Fruit fly (Drosophila melanogaster): ENCODE data around the gene Cpr35B.
A peak's percentile ranks its signal among the peaks of the same experiment; 100 is the strongest.

The Cpr35B gene

dm6 chr2L:14404744-14405449 lies 20.1 kb downstream of the Cpr35B start (continued):
- TF ChIP-seq zen (tag; optimal IDR thresholded peaks at IDR 0.05) (no peak), inv (GFP tag; IDR thresholded peaks at IDR 0.05; ENCODE audit: partially characterized antibody) (no peak), hkb (optimal IDR thresholded peaks at IDR 0.05) (no peak), hkb (GFP tag; IDR thresholded peaks at IDR 0.05) (no peak), Hmx (GFP tag; optimal IDR thresholded peaks at IDR 0.05) (no peak), CG10431 (GFP tag; optimal IDR thresholded peaks at IDR 0.05) (peak; percentile 27), Med (GFP tag) (peak; percentile 50), wdn (GFP tag; IDR thresholded peaks at IDR 0.05) (no peak), PHDP (tag; optimal IDR thresholded peaks at IDR 0.05) (peak; percentile 72), Rfx (GFP tag; IDR thresholded peaks at IDR 0.05) (no peak), Dip3 (GFP tag; optimal IDR thresholded peaks at IDR 0.05) (no peak), CG10147 (GFP tag; optimal IDR thresholded peaks at IDR 0.05) (no peak), Doc3 (GFP tag; IDR thresholded peaks at IDR 0.05; ENCODE audit: partially characterized antibody) (no peak), Kr (GFP tag; optimal IDR thresholded peaks at IDR 0.05) (no peak), CG6813 (GFP tag; optimal IDR thresholded peaks at IDR 0.05) (no peak), CG6791 (GFP tag; IDR thresholded peaks at IDR 0.05; ENCODE audit: partially characterized antibody) (no peak), CG10979 (tag; optimal IDR thresholded peaks at IDR 0.05) (peak; percentile 20), CG17186 (GFP tag; optimal IDR thresholded peaks at IDR 0.05) (no peak), Adf1 (GFP tag; IDR thresholded peaks at IDR 0.05) (no peak), exex (tag; optimal IDR thresholded peaks at IDR 0.05) (peak; percentile 88), CG2678 (tag; optimal IDR thresholded peaks at IDR 0.05) (peak; percentile 69), CG12071 (GFP tag; optimal IDR thresholded peaks at IDR 0.05) (peak; percentile 54), CG15514 (GFP tag; optimal IDR thresholded peaks at IDR 0.05) (peak; percentile 16), CG8924 (tag; optimal IDR thresholded peaks at IDR 0.05) (no peak), Xrp1 (GFP tag; IDR thresholded peaks at IDR 0.05) (no peak), Hr51 (GFP tag; optimal IDR thresholded peaks at IDR 0.05) (peak in 1 of 2 experiments; percentile 56), trem (tag; optimal IDR thresholded peaks at IDR 0.05) (peak; percentile 34), CG11093 (GFP tag; IDR thresholded peaks at IDR 0.05) (no peak), Asciz (GFP tag; optimal IDR thresholded peaks at IDR 0.05) (peak; percentile 42), Vsx1 (GFP tag; optimal IDR thresholded peaks at IDR 0.05) (peak; percentile 84), Pdp1 (GFP tag; optimal IDR thresholded peaks at IDR 0.05) (no peak), CG10274 (GFP tag; optimal IDR thresholded peaks at IDR 0.05) (no peak), otp (GFP tag; IDR thresholded peaks at IDR 0.05) (no peak), ftz-f1 (GFP tag; optimal IDR thresholded peaks at IDR 0.05) (no peak), prd (optimal IDR thresholded peaks at IDR 0.05) (no peak), prd (GFP tag; IDR thresholded peaks at IDR 0.05) (no peak), sc (optimal IDR thresholded peaks at IDR 0.05) (no peak), sc (GFP tag; optimal IDR thresholded peaks at IDR 0.05) (no peak), CG17361 (GFP tag; IDR thresholded peaks at IDR 0.05) (0 out of 3 replicates have a peak, but pooled peaks have one; percentile 36), CG3163 (GFP tag; optimal IDR thresholded peaks at IDR 0.05) (no peak), CG15269 (tag; optimal IDR thresholded peaks at IDR 0.05) (peak; percentile 21), bsh (GFP tag; optimal IDR thresholded peaks at IDR 0.05) (peak in 1 of 2 experiments; percentile 8), CG2202 (tag; optimal IDR thresholded peaks at IDR 0.05) (no peak), psq (GFP tag; optimal IDR thresholded peaks at IDR 0.05) (no peak), CG8281 (tag; optimal IDR thresholded peaks at IDR 0.05) (peak; percentile 38), stc (GFP tag; IDR thresholded peaks at IDR 0.05) (peak; percentile 43; the same call in 1 of the 2 replicates), maf-S (GFP tag; optimal IDR thresholded peaks at IDR 0.05) (no peak), Mad (GFP tag; optimal IDR thresholded peaks at IDR 0.05) (no peak), Elba2 (GFP tag; optimal IDR thresholded peaks at IDR 0.05) (no peak), fu2 (GFP tag; optimal IDR thresholded peaks at IDR 0.05) (no peak)

Measured in whole organism, embryonic.